Fruit fly (Drosophila melanogaster) whole organism, wandering third instar larva: ENCODE measurements around the gene Had1.

ENCODE experiments used
- Abd-B ChIP-seq: fragments of >200 bp; optimal IDR thresholded peaks from 2 replicates; lab custom pipeline; 2017; ENCODE audit warnings: missing biosample characterization, missing genetic modification characterization
- CG32264 ChIP-seq: fragments of 200-800 bp; sonication (Bioruptor generic); optimal IDR thresholded peaks from 2 replicates; lab custom pipeline; 2016; ENCODE audit warnings: missing biosample characterization, missing genetic modification characterization
- CG9705 ChIP-seq: fragments of 200-800 bp; sonication (Bioruptor generic); optimal IDR thresholded peaks from 2 replicates; lab custom pipeline; 2018; ENCODE audit warnings: missing biosample characterization, mild to moderate bottlenecking, missing genetic modification characterization
- CrebA ChIP-seq: fragments of 200-800 bp; sonication (Bioruptor generic); optimal IDR thresholded peaks from 2 replicates; lab custom pipeline; 2016; ENCODE audit warnings: missing biosample characterization, mild to moderate bottlenecking, missing genetic modification characterization, borderline replicate concordance
- Dfd ChIP-seq: fragments of >200 bp; optimal IDR thresholded peaks from 2 replicates; lab custom pipeline; 2017; ENCODE audit warnings: missing biosample characterization, missing genetic modification characterization
- Dif ChIP-seq: fragments of 200-275, 200-300 bp; sonication (Bioruptor generic); optimal IDR thresholded peaks from 2 replicates; lab custom pipeline; 2018; ENCODE audit warnings: missing biosample characterization, missing genetic modification characterization; ENCODE audit not compliant: partially characterized antibody
- GATAd ChIP-seq: sonication (Bioruptor generic); optimal IDR thresholded peaks from 2 replicates; lab custom pipeline; 2016; ENCODE audit warnings: missing biosample characterization, missing genetic modification characterization
- HLH106 ChIP-seq: fragments of 200-800 bp; optimal IDR thresholded peaks from 3 replicates; lab custom pipeline; 2019; ENCODE audit warnings: missing biosample characterization, mild to moderate bottlenecking, missing genetic modification characterization, moderate library complexity
- Hnf4 ChIP-seq: fragments of 200-800 bp; sonication (Bioruptor generic); optimal IDR thresholded peaks from 2 replicates; lab custom pipeline; 2016; ENCODE audit warnings: missing biosample characterization, mild to moderate bottlenecking, missing genetic modification characterization
- Hr78 ChIP-seq: fragments of >200 bp; optimal IDR thresholded peaks from 2 replicates; lab custom pipeline; 2017; ENCODE audit warnings: missing biosample characterization, missing genetic modification characterization
- Hr83 ChIP-seq: fragments of 200-300 bp; sonication (Bioruptor generic); optimal IDR thresholded peaks from 2 replicates; lab custom pipeline; 2016; ENCODE audit warnings: missing biosample characterization, mild to moderate bottlenecking, missing genetic modification characterization, moderate library complexity; ENCODE audit not compliant: poor library complexity, severe bottlenecking
- Jra ChIP-seq: sonication (Bioruptor generic); optimal IDR thresholded peaks from 2 replicates; lab custom pipeline; 2016; ENCODE audit warnings: missing biosample characterization, missing genetic modification characterization
- Mio ChIP-seq: sonication (Bioruptor generic); optimal IDR thresholded peaks from 2 replicates; lab custom pipeline; 2016; ENCODE audit warnings: missing biosample characterization, missing genetic modification characterization
- Myc ChIP-seq: fragments of >200 bp; optimal IDR thresholded peaks from 2 replicates; lab custom pipeline; 2017
- N ChIP-seq: fragments of >200 bp; optimal IDR thresholded peaks from 2 replicates; lab custom pipeline; 2018; ENCODE audit warnings: missing biosample characterization, missing external identifiers, missing genetic modification characterization
- OdsH ChIP-seq: fragments of 200-800 bp; sonication (Bioruptor generic); optimal IDR thresholded peaks from 2 replicates; lab custom pipeline; 2016; ENCODE audit warnings: missing biosample characterization, mild to moderate bottlenecking, missing genetic modification characterization
- Rel ChIP-seq, 2 experiments: fragments of 200-800 bp; sonication (Bioruptor generic) in 1 of 2; optimal IDR thresholded peaks; 2 replicates in 1 of 2; 3 replicates in 1 of 2; lab custom pipeline; 2016 to 2019; ENCODE audit warnings: mild to moderate bottlenecking in 2 of 2, missing biosample characterization in 2 of 2, missing genetic modification characterization in 2 of 2, moderate library complexity in 1 of 2
- Sp1 ChIP-seq: fragments of 200-800 bp; sonication (Bioruptor generic); optimal IDR thresholded peaks from 3 replicates; lab custom pipeline; 2019; ENCODE audit warnings: missing biosample characterization, mild to moderate bottlenecking, missing genetic modification characterization, moderate library complexity
- Vsx2 ChIP-seq: fragments of 200-300, 225-300 bp; sonication (Bioruptor generic); optimal IDR thresholded peaks from 2 replicates; lab custom pipeline; 2018; ENCODE audit warnings: missing biosample characterization, missing genetic modification characterization; ENCODE audit not compliant: partially characterized antibody
- br ChIP-seq: fragments of 200-800 bp; sonication (Bioruptor generic); optimal IDR thresholded peaks from 2 replicates; lab custom pipeline; 2016; ENCODE audit warnings: missing biosample characterization, missing genetic modification characterization
- brk ChIP-seq: fragments of 200-800 bp; sonication (Bioruptor generic); optimal IDR thresholded peaks from 2 replicates; lab custom pipeline; 2016; ENCODE audit warnings: missing biosample characterization, mild to moderate bottlenecking, missing genetic modification characterization
- dl ChIP-seq, 2 experiments: fragments of 175-275, 200-275 bp in 1 of 2; fragments of 200-275 bp in 1 of 2; sonication (Bioruptor generic); optimal IDR thresholded peaks; lab custom pipeline; 2018; ENCODE audit warnings: mild to moderate bottlenecking in 2 of 2, missing biosample characterization in 2 of 2, missing genetic modification characterization in 2 of 2, moderate library complexity in 2 of 2; ENCODE audit not compliant: partially characterized antibody in 2 of 2, insufficient read depth in 1 of 2
- dmrt93B ChIP-seq: fragments of 200-800 bp; sonication (Bioruptor generic); optimal IDR thresholded peaks from 2 replicates; lab custom pipeline; 2018; ENCODE audit warnings: missing biosample characterization, mild to moderate bottlenecking, missing genetic modification characterization
- dsf ChIP-seq: sonication (Bioruptor generic); optimal IDR thresholded peaks from 2 replicates; lab custom pipeline; 2016; ENCODE audit warnings: missing biosample characterization, missing genetic modification characterization, borderline replicate concordance
- ey ChIP-seq: fragments of 200-800 bp; sonication (Bioruptor generic); optimal IDR thresholded peaks from 2 replicates; lab custom pipeline; 2016; ENCODE audit warnings: missing biosample characterization, missing genetic modification characterization
- foxo ChIP-seq, 2 experiments: fragments of 200-800 bp; sonication (Bioruptor generic); optimal IDR thresholded peaks; 2 replicates in 1 of 2; 3 replicates in 1 of 2; lab custom pipeline; 2016 to 2017; ENCODE audit warnings: missing biosample characterization in 2 of 2, missing genetic modification characterization in 2 of 2
- fru ChIP-seq: fragments of 200-800 bp; sonication (Bioruptor generic); optimal IDR thresholded peaks from 3 replicates; lab custom pipeline; 2016; ENCODE audit warnings: missing biosample characterization, mild to moderate bottlenecking, missing genetic modification characterization
- h ChIP-seq: fragments of 200-800 bp; sonication (Bioruptor generic); optimal IDR thresholded peaks from 3 replicates; lab custom pipeline; 2016; ENCODE audit warnings: missing biosample characterization, mild to moderate bottlenecking, missing genetic modification characterization
- jim ChIP-seq: fragments of 175-275, 200-325 bp; sonication (Bioruptor generic); optimal IDR thresholded peaks from 2 replicates; lab custom pipeline; 2016; ENCODE audit warnings: missing biosample characterization, mild to moderate bottlenecking, missing genetic modification characterization
- lola ChIP-seq: fragments of >200 bp; optimal IDR thresholded peaks from 2 replicates; lab custom pipeline; 2017; ENCODE audit warnings: missing biosample characterization, missing genetic modification characterization
- pan ChIP-seq: fragments of >200 bp; optimal IDR thresholded peaks from 2 replicates; lab custom pipeline; 2017
- psq ChIP-seq: fragments of 200-800 bp; sonication (Bioruptor generic); optimal IDR thresholded peaks from 3 replicates; lab custom pipeline; 2017; ENCODE audit warnings: missing biosample characterization, mild to moderate bottlenecking, missing genetic modification characterization, moderate library complexity
- rgr ChIP-seq: fragments of 200-800 bp; sonication (Bioruptor generic); optimal IDR thresholded peaks from 3 replicates; lab custom pipeline; 2016; ENCODE audit warnings: missing biosample characterization, mild to moderate bottlenecking, missing genetic modification characterization
- sage ChIP-seq: fragments of 200-800 bp; sonication (Bioruptor generic); optimal IDR thresholded peaks from 2 replicates; lab custom pipeline; 2016; ENCODE audit warnings: missing biosample characterization, mild to moderate bottlenecking, missing genetic modification characterization
- sv ChIP-seq: fragments of 200-800 bp; sonication (Bioruptor generic); optimal IDR thresholded peaks from 3 replicates; lab custom pipeline; 2016; ENCODE audit warnings: missing biosample characterization, missing genetic modification characterization
- tai ChIP-seq: sonication (Bioruptor generic); optimal IDR thresholded peaks from 2 replicates; lab custom pipeline; 2016; ENCODE audit warnings: missing biosample characterization, missing genetic modification characterization
- usp ChIP-seq: fragments of >200 bp; optimal IDR thresholded peaks from 2 replicates; lab custom pipeline; 2017; ENCODE audit warnings: missing biosample characterization, missing genetic modification characterization
- woc ChIP-seq: sonication (Bioruptor generic); optimal IDR thresholded peaks from 2 replicates; lab custom pipeline; 2016; ENCODE audit warnings: missing biosample characterization, mild to moderate bottlenecking, missing genetic modification characterization

Gene Had1

DNA sequence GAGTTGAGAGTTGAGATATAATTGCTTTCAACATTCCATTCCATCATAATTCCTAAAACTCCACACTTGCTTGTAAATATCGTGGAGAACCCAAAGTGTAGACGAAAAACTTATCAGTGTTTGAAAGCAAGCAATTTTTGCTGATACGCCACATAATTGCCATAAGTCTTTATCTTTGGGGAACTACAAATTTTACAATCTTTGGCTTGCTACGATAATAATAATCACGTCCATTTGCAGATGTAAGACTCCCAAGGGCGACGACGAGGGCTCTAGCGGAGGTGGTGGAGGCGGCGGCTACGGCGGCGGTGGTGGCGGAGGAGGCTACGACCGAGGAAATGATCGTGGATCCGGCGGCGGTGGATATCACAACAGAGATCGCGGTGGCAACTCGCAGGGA is 15.8 kb downstream of the Had1 start:
- no peak for TF ChIP-seq dmrt93B (GFP tag; lab: Kevin White, UChicago)
- no peak for TF ChIP-seq Hr83
- TF ChIP-seq foxo (GFP tag; optimal IDR thresholded peaks at IDR 0.05; lab: Kevin White, UChicago), result no peak
- no peak for TF ChIP-seq Rel (GFP tag; optimal IDR thresholded peaks at IDR 0.05; lab: Kevin White, UChicago)
- peak; percentile 56 for TF ChIP-seq Rel (tag; optimal IDR thresholded peaks at IDR 0.05; lab: Kevin White, UChicago)
- TF ChIP-seq, all 38 proteins: peak for 1

DNA sequence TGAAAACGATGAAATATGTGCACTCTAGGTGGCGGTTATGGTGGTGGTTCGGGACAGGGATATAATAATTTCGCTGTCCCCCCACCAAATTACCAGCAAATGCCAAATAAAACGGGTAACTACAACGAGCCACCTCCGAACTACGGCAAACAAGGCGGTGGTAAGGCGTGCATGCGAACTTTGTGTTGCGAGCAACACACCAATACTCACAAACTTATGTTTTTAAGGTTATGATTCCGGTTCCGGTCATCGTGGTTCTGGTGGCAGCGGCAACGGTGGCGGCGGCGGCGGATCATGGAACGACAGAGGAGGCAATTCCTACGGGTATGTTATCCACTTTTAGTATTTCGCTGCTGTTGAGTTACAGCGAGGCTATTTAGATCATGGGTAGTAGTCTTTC is 19.5 kb downstream of the Had1 start:
- TF ChIP-seq lola, result no peak
- TF ChIP-seq br (GFP tag; lab: Kevin White, UChicago), result no peak
- TF ChIP-seq Jra (GFP tag; lab: Kevin White, UChicago), result no peak
- TF ChIP-seq Abd-B, result no peak
- no peak for TF ChIP-seq Mio (GFP tag; lab: Kevin White, UChicago)
- no peak for TF ChIP-seq CG9705 (GFP tag; lab: Kevin White, UChicago)
- no peak for TF ChIP-seq OdsH (GFP tag; lab: Kevin White, UChicago)
- TF ChIP-seq fru, result no peak
- TF ChIP-seq Myc, result no peak
- no peak for TF ChIP-seq Hnf4 (GFP tag; lab: Kevin White, UChicago)
- no peak for TF ChIP-seq N (GFP tag; lab: Kevin White, UChicago)
- no peak for TF ChIP-seq dl (GFP tag; optimal IDR thresholded peaks at IDR 0.05; lab: Kevin White, UChicago; ENCODE audit: insufficient read depth in 1 of 2, partially characterized antibody in 2 of 2)
- no peak for TF ChIP-seq Vsx2 (GFP tag; lab: Kevin White, UChicago)
- no peak for TF ChIP-seq Rel (GFP tag; optimal IDR thresholded peaks at IDR 0.05; lab: Kevin White, UChicago)
- no peak for TF ChIP-seq Rel (tag; optimal IDR thresholded peaks at IDR 0.05; lab: Kevin White, UChicago)
- no peak for TF ChIP-seq Dif (GFP tag; lab: Kevin White, UChicago)
- TF ChIP-seq pan (lab: Kevin White, UChicago), result no peak
- no peak for TF ChIP-seq Hr78 (GFP tag; lab: Kevin White, UChicago)
- no peak for TF ChIP-seq dsf
- no peak for TF ChIP-seq psq (GFP tag; lab: Kevin White, UChicago)
- TF ChIP-seq, all 38 proteins: peak for 0

DNA sequence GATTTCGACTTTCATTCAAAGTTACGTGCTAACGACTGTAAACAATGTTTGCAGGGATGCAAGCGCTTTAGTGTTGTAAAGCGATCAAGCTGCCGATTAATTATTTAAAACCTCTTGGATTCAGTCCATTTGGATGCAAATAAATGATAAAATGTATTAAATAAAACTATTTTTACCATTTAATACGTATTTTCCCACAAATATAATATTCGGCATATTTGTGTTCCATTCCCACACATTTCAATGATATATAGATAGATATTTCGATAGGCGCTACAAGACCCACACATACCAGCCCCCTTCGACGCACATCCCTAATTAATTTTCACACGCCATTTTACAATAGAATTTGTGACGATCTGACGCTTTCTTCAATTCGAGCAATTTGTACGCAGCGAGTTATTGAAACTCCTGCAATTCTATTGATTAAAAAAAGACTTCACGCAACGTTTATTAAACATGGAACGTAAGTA is 19.9 kb downstream of the Had1 start, which contains the start of the genes CG32576 and caz:
Gene CG32576 (minus strand): TSS at position 42 of the 473 bp plus-strand sequence.
Gene caz (plus strand): TSS at position 319 of the 473 bp plus-strand sequence.
- peak; percentile 33 for TF ChIP-seq brk (GFP tag; lab: Kevin White, UChicago)
- peak; percentile 13 for TF ChIP-seq Myc
- TF ChIP-seq Dif (GFP tag; lab: Kevin White, UChicago), result no peak
- peak; percentile 72 for TF ChIP-seq tai (GFP tag; lab: Kevin White, UChicago)
- peak; percentile 50 for TF ChIP-seq OdsH (GFP tag; lab: Kevin White, UChicago)
- no peak for TF ChIP-seq Hr78 (GFP tag; lab: Kevin White, UChicago)
- TF ChIP-seq HLH106 (tag; lab: Kevin White, UChicago), result peak; percentile 52
- TF ChIP-seq Dfd (GFP tag; lab: Kevin White, UChicago), result no peak
- peak; percentile 49 for TF ChIP-seq GATAd (GFP tag; lab: Kevin White, UChicago)
- TF ChIP-seq psq (GFP tag; lab: Kevin White, UChicago), result peak; percentile 47
- TF ChIP-seq br (GFP tag; lab: Kevin White, UChicago), result peak; percentile 41
- no peak for TF ChIP-seq dmrt93B (GFP tag; lab: Kevin White, UChicago)
- TF ChIP-seq Mio (GFP tag; lab: Kevin White, UChicago), result no peak
- peak; percentile 41 for TF ChIP-seq sage (GFP tag; lab: Kevin White, UChicago)
- TF ChIP-seq Sp1, result peak; percentile 48
- TF ChIP-seq fru, result no peak
- no peak for TF ChIP-seq Vsx2 (GFP tag; lab: Kevin White, UChicago)
- TF ChIP-seq usp, result no peak
- peak in 1 of 2 experiments; percentile 60 for TF ChIP-seq foxo (GFP tag; optimal IDR thresholded peaks at IDR 0.05; lab: Kevin White, UChicago)
- TF ChIP-seq dsf, result peak; percentile 5
- TF ChIP-seq CrebA (GFP tag; lab: Kevin White, UChicago), result no peak
- peak; percentile 63 for TF ChIP-seq Hnf4 (GFP tag; lab: Kevin White, UChicago)
- TF ChIP-seq N (GFP tag; lab: Kevin White, UChicago), result no peak
- TF ChIP-seq rgr (GFP tag; lab: Kevin White, UChicago), result peak; percentile 59
- no peak for TF ChIP-seq jim (GFP tag; lab: Kevin White, UChicago)
- no peak for TF ChIP-seq Hr83
- peak; percentile 29 for TF ChIP-seq Jra (GFP tag; lab: Kevin White, UChicago)
- no peak for TF ChIP-seq lola
- TF ChIP-seq h (GFP tag; lab: Kevin White, UChicago), result peak; percentile 67
- peak; percentile 8 for TF ChIP-seq woc (GFP tag; lab: Kevin White, UChicago)
- TF ChIP-seq CG32264 (GFP tag; lab: Kevin White, UChicago), result no peak
- TF ChIP-seq Rel (GFP tag; optimal IDR thresholded peaks at IDR 0.05; lab: Kevin White, UChicago), result no peak
- TF ChIP-seq Rel (tag; optimal IDR thresholded peaks at IDR 0.05; lab: Kevin White, UChicago), result peak; percentile 25
- no peak for TF ChIP-seq pan (lab: Kevin White, UChicago)
- TF ChIP-seq dl (GFP tag; optimal IDR thresholded peaks at IDR 0.05; lab: Kevin White, UChicago; ENCODE audit: insufficient read depth in 1 of 2, partially characterized antibody in 2 of 2), result no peak
- peak; percentile 40 for TF ChIP-seq CG9705 (GFP tag; lab: Kevin White, UChicago)
- no peak for TF ChIP-seq sv
- no peak for TF ChIP-seq Abd-B
- TF ChIP-seq ey (GFP tag; lab: Kevin White, UChicago), result no peak
